Worm (Caenorhabditis elegans) whole organism, L2 larva: Measurements from ENCODE around the gene nlp-32.

ENCODE experiments used
- R02D3.7 ChIP-seq: fragments of 150-350 bp; optimal IDR thresholded peaks from 2 replicates; lab custom pipeline; 2014; ENCODE audit warnings: missing biosample characterization, missing genetic modification characterization
- ama-1 ChIP-seq: fragments of 150-350 bp; optimal IDR thresholded peaks from 2 replicates; lab custom pipeline; 2018; ENCODE audit warnings: inconsistent platforms
- mab-5 ChIP-seq: fragments of 150-350 bp; optimal IDR thresholded peaks from 2 replicates; lab custom pipeline; 2014; ENCODE audit warnings: missing biosample characterization, missing genetic modification characterization
- mdl-1 ChIP-seq, 2 experiments: fragments of 150-350 bp in 1 of 2; sonication (generic microtip) in 1 of 2; optimal IDR thresholded peaks; 2 replicates each; lab custom pipeline; 2017; ENCODE audit warnings: missing biosample characterization in 2 of 2, missing genetic modification characterization in 2 of 2
- nhr-11 ChIP-seq: fragments of 150-350 bp; optimal IDR thresholded peaks from 2 replicates; lab custom pipeline; 2014; ENCODE audit warnings: missing biosample characterization, missing genetic modification characterization
- nhr-6 ChIP-seq: fragments of 150-350 bp; optimal IDR thresholded peaks from 2 replicates; lab custom pipeline; 2014; ENCODE audit warnings: missing biosample characterization, missing genetic modification characterization
- nhr-77 ChIP-seq: fragments of 150-350 bp; optimal IDR thresholded peaks from 2 replicates; lab custom pipeline; 2014; ENCODE audit warnings: missing biosample characterization, missing genetic modification characterization
- peb-1 ChIP-seq: fragments of 150-350 bp; optimal IDR thresholded peaks from 2 replicates; lab custom pipeline; 2014; ENCODE audit warnings: missing biosample characterization, missing genetic modification characterization
- ztf-11 ChIP-seq: sonication (generic microtip); optimal IDR thresholded peaks from 2 replicates; lab custom pipeline; 2017; ENCODE audit warnings: missing biosample characterization, missing genetic modification characterization

ce11 chrIII:486077-486597 is at the start of gene nlp-32:
- no peak for TF ChIP-seq mab-5 (tag; lab: Kevin White, UChicago)
- no peak for TF ChIP-seq nhr-6
- TF ChIP-seq nhr-77 (tag; lab: Kevin White, UChicago): no peak
- no peak for TF ChIP-seq R02D3.7 (tag; lab: Kevin White, UChicago)
- TF ChIP-seq mdl-1 (tag; optimal IDR thresholded peaks at IDR 0.05; lab: Kevin White, UChicago): no peak
- TF ChIP-seq nhr-11 (tag; lab: Kevin White, UChicago): no peak
- TF ChIP-seq ztf-11: no peak
- no peak for TF ChIP-seq peb-1
- TF ChIP-seq ama-1: no peak
